Worm (Caenorhabditis elegans) whole organism, L4 larva: ENCODE measurements around the gene T07G12.3.

Experiments used
- F10B5.3 ChIP-seq: sonication (generic microtip); optimal IDR thresholded peaks from 2 replicates; lab custom pipeline; 2016; ENCODE audit warnings: mild to moderate bottlenecking, missing genetic modification characterization, missing compliant biosample characterization
- F37D6.2 ChIP-seq: sonication (generic microtip); optimal IDR thresholded peaks from 2 replicates; lab custom pipeline; 2016; ENCODE audit warnings: mild to moderate bottlenecking, missing genetic modification characterization, missing compliant biosample characterization
- F49E8.2 ChIP-seq: sonication (generic microtip); optimal IDR thresholded peaks from 2 replicates; lab custom pipeline; 2016; ENCODE audit warnings: missing compliant biosample characterization, mild to moderate bottlenecking, missing genetic modification characterization, borderline replicate concordance
- Y75B8A.6 ChIP-seq: fragments of 200-800 bp; sonication (Bioruptor generic); IDR thresholded peaks from 2 replicates; pipeline ENCODE4 v1.3.6; 2022; ENCODE audit warnings: missing genetic modification reagents, missing genetic modification characterization, missing compliant biosample characterization
- ZK546.5 ChIP-seq, 2 experiments: sonication (generic microtip); optimal IDR thresholded peaks; 2 replicates each; lab custom pipeline; 2017; ENCODE audit warnings: missing biosample characterization in 2 of 2, missing genetic modification characterization in 2 of 2
- aha-1 ChIP-seq: fragments of 150-350 bp; peaks from one replicate; lab custom pipeline; 2014; ENCODE audit warnings: missing biosample characterization, missing genetic modification characterization
- ama-1 ChIP-seq: fragments of 150-350 bp; optimal IDR thresholded peaks from 2 replicates; lab custom pipeline; 2014; ENCODE audit warnings: inconsistent platforms, mixed read lengths
- attf-4 ChIP-seq: sonication (generic microtip); optimal IDR thresholded peaks from 3 replicates; lab custom pipeline; 2017; ENCODE audit warnings: missing biosample characterization, missing genetic modification characterization
- ceh-20 ChIP-seq: fragments of 200-800 bp; sonication (Bioruptor generic); IDR thresholded peaks from 2 replicates; pipeline ENCODE4 v1.3.6; 2022; ENCODE audit warnings: missing genetic modification reagents, missing genetic modification characterization, missing compliant biosample characterization
- ceh-28 ChIP-seq: fragments of 150-350 bp; optimal IDR thresholded peaks from 2 replicates; lab custom pipeline; 2014; ENCODE audit warnings: missing biosample characterization, missing genetic modification reagents, missing genetic modification characterization
- ces-1 ChIP-seq: fragments of 150-350 bp; sonication (generic microtip); optimal IDR thresholded peaks from 4 replicates; lab custom pipeline; 2014; ENCODE audit warnings: missing biosample characterization, missing genetic modification reagents, missing genetic modification characterization
- cey-2 ChIP-seq: sonication (generic microtip); optimal IDR thresholded peaks from 3 replicates; lab custom pipeline; 2017; ENCODE audit warnings: missing genetic modification characterization, mild to moderate bottlenecking, missing compliant biosample characterization, antibody characterized with exemption, borderline replicate concordance; ENCODE audit not compliant: insufficient read depth
- daf-12 ChIP-seq: fragments of 150-350 bp; optimal IDR thresholded peaks from 2 replicates; lab custom pipeline; 2014; ENCODE audit warnings: missing biosample characterization, missing genetic modification reagents, missing genetic modification characterization
- daf-16 ChIP-seq, 3 experiments: sonication (generic microtip); optimal IDR thresholded peaks; 2 replicates each; lab custom pipeline; 2016 to 2017; ENCODE audit warnings: missing genetic modification characterization in 3 of 3, missing genetic modification reagents in 3 of 3, mild to moderate bottlenecking in 2 of 3, missing compliant biosample characterization in 2 of 3, missing biosample characterization in 1 of 3, moderate library complexity in 1 of 3
- daf-19 ChIP-seq: fragments of 200-800 bp; sonication (Bioruptor generic); conservative IDR thresholded peaks from 2 replicates; pipeline ENCODE4 v1.3.6; 2022; ENCODE audit warnings: missing genetic modification characterization, missing compliant biosample characterization
- dmd-9 ChIP-seq: fragments of 200-800 bp; sonication (Bioruptor generic); IDR thresholded peaks from 2 replicates; pipeline ENCODE4 v1.3.6; 2022; ENCODE audit warnings: missing genetic modification reagents, missing genetic modification characterization, missing compliant biosample characterization
- dpl-1 ChIP-seq: fragments of 150-350 bp; optimal IDR thresholded peaks from 2 replicates; lab custom pipeline; 2014; ENCODE audit warnings: missing biosample characterization, missing genetic modification reagents, missing genetic modification characterization
- dve-1 ChIP-seq: sonication (generic microtip); optimal IDR thresholded peaks from 2 replicates; lab custom pipeline; 2017; ENCODE audit warnings: antibody characterized with exemption, mild to moderate bottlenecking, missing genetic modification characterization, missing compliant biosample characterization; ENCODE audit not compliant: insufficient read depth
- fkh-10 ChIP-seq: fragments of 150-350 bp; optimal IDR thresholded peaks from 2 replicates; lab custom pipeline; 2014; ENCODE audit warnings: missing biosample characterization, missing genetic modification reagents, missing genetic modification characterization
- hlh-11 ChIP-seq: fragments of 200-800 bp; sonication (Bioruptor generic); optimal IDR thresholded peaks from 2 replicates; lab custom pipeline; 2018; ENCODE audit warnings: mild to moderate bottlenecking, missing genetic modification characterization, missing compliant biosample characterization
- hlh-30 ChIP-seq: sonication (generic microtip); optimal IDR thresholded peaks from 2 replicates; lab custom pipeline; 2017; ENCODE audit warnings: antibody characterized with exemption, mild to moderate bottlenecking, missing genetic modification characterization, missing compliant biosample characterization; ENCODE audit not compliant: insufficient read depth
- hmg-1.1 ChIP-seq: fragments of 200-800 bp; sonication (Bioruptor generic); IDR thresholded peaks from 2 replicates; pipeline ENCODE4 v1.3.6; 2022; ENCODE audit warnings: missing genetic modification reagents, missing genetic modification characterization, missing compliant biosample characterization
- lim-7 ChIP-seq: fragments of 200-800 bp; sonication (Bioruptor generic); IDR thresholded peaks from 2 replicates; pipeline ENCODE4 v1.3.6; 2022; ENCODE audit warnings: missing genetic modification characterization, missing compliant biosample characterization
- lin-29 ChIP-seq: fragments of 200-800 bp; sonication (Bioruptor generic); IDR thresholded peaks from 2 replicates; pipeline ENCODE4 v1.3.6; 2022; ENCODE audit warnings: missing genetic modification reagents, missing genetic modification characterization, missing compliant biosample characterization
- mep-1 ChIP-seq: fragments of 150-350 bp; sonication (generic microtip); optimal IDR thresholded peaks from 3 replicates; lab custom pipeline; 2014; ENCODE audit warnings: missing biosample characterization, missing genetic modification characterization
- nhr-11 ChIP-seq: fragments of 150-350 bp; optimal IDR thresholded peaks from 2 replicates; lab custom pipeline; 2014; ENCODE audit warnings: missing biosample characterization, missing genetic modification characterization
- nhr-111 ChIP-seq: fragments of 200-800 bp; sonication (Bioruptor generic); optimal IDR thresholded peaks from 2 replicates; lab custom pipeline; 2018; ENCODE audit warnings: mild to moderate bottlenecking, missing genetic modification characterization, missing compliant biosample characterization
- nhr-6 ChIP-seq: fragments of 150-350 bp; optimal IDR thresholded peaks from 2 replicates; lab custom pipeline; 2014; ENCODE audit warnings: missing biosample characterization, missing genetic modification characterization
- nhr-77 ChIP-seq: fragments of 150-350 bp; optimal IDR thresholded peaks from 2 replicates; lab custom pipeline; 2014; ENCODE audit warnings: missing biosample characterization, missing genetic modification characterization
- php-3 ChIP-seq: fragments of 200-800 bp; sonication (Bioruptor generic); IDR thresholded peaks from 2 replicates; pipeline ENCODE4 v1.3.6; 2022; ENCODE audit warnings: missing genetic modification reagents, missing genetic modification characterization, missing compliant biosample characterization
- rbr-2 ChIP-seq: sonication (generic microtip); optimal IDR thresholded peaks from 2 replicates; lab custom pipeline; 2016; ENCODE audit warnings: missing genotype, missing genetic modification characterization, missing compliant biosample characterization
- set-16 ChIP-seq: fragments of 200-800 bp; sonication (Bioruptor generic); IDR thresholded peaks from 2 replicates; pipeline ENCODE4 v1.3.6; 2022; ENCODE audit warnings: missing genetic modification reagents, missing genetic modification characterization, missing compliant biosample characterization
- spr-1 ChIP-seq: sonication (generic microtip); optimal IDR thresholded peaks from 2 replicates; lab custom pipeline; 2016; ENCODE audit warnings: mild to moderate bottlenecking, missing genetic modification characterization, missing compliant biosample characterization
- spr-3 ChIP-seq: fragments of 200-800 bp; sonication (Bioruptor generic); optimal IDR thresholded peaks from 2 replicates; lab custom pipeline; 2018; ENCODE audit warnings: mild to moderate bottlenecking, missing genetic modification characterization, missing compliant biosample characterization
- tag-97 ChIP-seq: fragments of 200-800 bp; sonication (Bioruptor generic); IDR thresholded peaks from 2 replicates; pipeline ENCODE4 v1.3.6; 2022; ENCODE audit warnings: missing genetic modification characterization, missing compliant biosample characterization

The T07G12.3 gene

ce11 chrIV:10543361-10543760 is 9.6 kb downstream of the T07G12.3 start (continued):
- TF ChIP-seq F37D6.2 (tag; lab: Kevin White, UChicago) (no peak), lim-7 (GFP tag; lab: Robert Waterston, UW) (no peak), tag-97 (no peak), F10B5.3 (tag; lab: Kevin White, UChicago) (no peak), nhr-6 (no peak), Y75B8A.6 (GFP tag; lab: Robert Waterston, UW) (no peak), nhr-111 (GFP tag; lab: Kevin White, UChicago) (no peak), nhr-11 (tag; lab: Kevin White, UChicago) (no peak), hlh-11 (peak; percentile 57), mep-1 (tag; lab: Kevin White, UChicago) (no peak), fkh-10 (GFP tag; lab: Kevin White, UChicago) (no peak), php-3 (GFP tag; lab: Robert Waterston, UW) (peak; percentile 56; the same call in 1 of the 2 replicates), cey-2 (tag; lab: Kevin White, UChicago) (no peak), ceh-20 (GFP tag; lab: Robert Waterston, UW) (no peak), attf-4 (tag; lab: Kevin White, UChicago) (no peak), lin-29 (GFP tag; lab: Robert Waterston, UW) (no peak), nhr-77 (peak; percentile 73), rbr-2 (tag; lab: Kevin White, UChicago) (no peak)

ce11 chrIV:10545038-10545437 is 11.3 kb downstream of the T07G12.3 start, which contains the start of gene T07G12.5:
TSS of gene T07G12.5 (minus strand) at chrIV:10545138.
- no peak for TF ChIP-seq ama-1
- no peak for TF ChIP-seq daf-16 (GFP tag; optimal IDR thresholded peaks at IDR 0.05; lab: Kevin White, UChicago)
- peak; percentile 51 for TF ChIP-seq daf-16 (tag; optimal IDR thresholded peaks at IDR 0.05; lab: Kevin White, UChicago)
- TF ChIP-seq hlh-11: peak; percentile 8
- TF ChIP-seq hlh-30 (tag; lab: Kevin White, UChicago): peak; percentile 31
- no peak for TF ChIP-seq aha-1 (tag; lab: Kevin White, UChicago)
- TF ChIP-seq dve-1 (tag; lab: Kevin White, UChicago): peak; percentile 21

DNA sequence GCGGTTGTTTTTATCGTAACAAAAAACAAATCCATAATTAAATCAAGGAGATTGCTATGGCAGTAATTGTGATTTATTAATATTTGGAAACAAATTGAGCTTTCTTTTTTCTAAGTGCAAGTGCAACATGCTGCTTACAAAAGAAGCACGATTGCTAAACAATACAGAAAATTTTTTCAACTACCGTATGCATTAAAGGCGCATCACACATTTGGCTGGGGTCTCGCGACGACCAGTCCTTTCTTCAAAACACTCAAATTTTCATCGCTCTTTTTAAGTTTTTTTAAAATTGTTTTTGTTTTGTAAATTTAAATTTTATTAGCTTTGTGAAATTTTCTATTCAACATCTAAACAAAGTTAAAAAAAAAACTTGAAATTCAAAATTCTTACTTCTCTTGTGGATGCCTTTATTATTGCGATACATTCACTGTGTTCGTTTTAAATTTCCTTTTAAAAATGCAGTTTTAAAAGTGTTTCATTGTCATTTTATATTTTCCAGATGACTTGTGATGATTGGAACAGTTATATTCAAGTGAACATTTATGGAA is 12.9 kb downstream of the T07G12.3 start, which contains the start of gene zim-1:
zim-1 (plus strand) TSS at position 498 of the 548 bp plus-strand sequence.
- TF ChIP-seq ceh-20 (GFP tag; lab: Robert Waterston, UW) (no peak), ces-1 (GFP tag; lab: Kevin White, UChicago) (no peak), set-16 (no peak), spr-1 (tag; lab: Kevin White, UChicago) (no peak), lim-7 (GFP tag; lab: Robert Waterston, UW) (no peak), spr-3 (GFP tag; lab: Kevin White, UChicago) (no peak), nhr-77 (no peak), daf-16 (GFP tag; optimal IDR thresholded peaks at IDR 0.05; lab: Kevin White, UChicago) (no peak), daf-16 (tag; optimal IDR thresholded peaks at IDR 0.05; lab: Kevin White, UChicago) (no peak), ceh-28 (tag; lab: Kevin White, UChicago) (no peak), hmg-1.1 (no peak), F49E8.2 (tag; lab: Kevin White, UChicago) (no peak), dpl-1 (GFP tag; lab: Kevin White, UChicago) (no peak), dmd-9 (no peak), daf-19 (GFP tag; lab: Robert Waterston, UW) (no peak), ZK546.5 (tag; optimal IDR thresholded peaks at IDR 0.05; lab: Kevin White, UChicago) (no peak), hlh-11 (no peak), daf-12 (tag; lab: Kevin White, UChicago) (no peak)
